Worm (Caenorhabditis elegans): ENCODE data around the gene F55B12.2.

The F55B12.2 gene

ce11 chrV:13850170-13850569 is 33.4 kb upstream of the F55B12.2 start, which contains the start of gene hpx-2:
Gene hpx-2, plus strand, starts transcription at chrV:13850470.
- no peak for TF ChIP-seq B0310.2 (tag; optimal IDR thresholded peaks at IDR 0.05)
- TF ChIP-seq ceh-36 (tag; optimal IDR thresholded peaks at IDR 0.05) = no peak
- TF ChIP-seq aly-1 (tag; optimal IDR thresholded peaks at IDR 0.05) = no peak
- no peak for TF ChIP-seq ceh-13 (GFP tag; optimal IDR thresholded peaks at IDR 0.05)
- TF ChIP-seq ama-1 (optimal IDR thresholded peaks at IDR 0.05) = no peak
- no peak for TF ChIP-seq ets-7 (tag; optimal IDR thresholded peaks at IDR 0.05)
- TF ChIP-seq scrt-1 (GFP tag; IDR thresholded peaks at IDR 0.05) = no peak
- TF ChIP-seq hnd-1 (tag; optimal IDR thresholded peaks at IDR 0.05) = no peak
- TF ChIP-seq pes-1 (GFP tag; IDR thresholded peaks at IDR 0.05) = no peak
- no peak for TF ChIP-seq tra-4 (tag; optimal IDR thresholded peaks at IDR 0.05)
- TF ChIP-seq tbx-37 (GFP tag; conservative IDR thresholded peaks at IDR 0.05) = no peak
- TF ChIP-seq F13C5.2 (tag; optimal IDR thresholded peaks at IDR 0.05) = no peak
- TF ChIP-seq flt-1 (GFP tag; IDR thresholded peaks at IDR 0.05) = no peak
- no peak for TF ChIP-seq hmbx-1 (tag; optimal IDR thresholded peaks at IDR 0.05)

- TF ChIP-seq ets-7 (tag; optimal IDR thresholded peaks at IDR 0.05) (no peak), aly-1 (tag; optimal IDR thresholded peaks at IDR 0.05) (no peak), scrt-1 (GFP tag; IDR thresholded peaks at IDR 0.05) (no peak), pes-1 (GFP tag; IDR thresholded peaks at IDR 0.05) (no peak)
Measured at ce11 chrV:13848379-13848778, 31.6 kb upstream of the F55B12.2 start, which contains the start of gene srx-133. Gene srx-133, plus strand, starts transcription at chrV:13848679.

ce11 chrV:13845136-13845535 is 28.4 kb upstream of the F55B12.2 start, which contains the start of gene srx-131:
Gene srx-131, plus strand, starts transcription at chrV:13845436.
- TF ChIP-seq pes-1 (GFP tag; IDR thresholded peaks at IDR 0.05) = no peak
- no peak for TF ChIP-seq hmbx-1 (tag; optimal IDR thresholded peaks at IDR 0.05)
- TF ChIP-seq aly-1 (tag; optimal IDR thresholded peaks at IDR 0.05) = no peak
- TF ChIP-seq F13C5.2 (tag; optimal IDR thresholded peaks at IDR 0.05) = no peak

ce11 chrV:13843147-13843546 is 26.4 kb upstream of the F55B12.2 start, which contains the start of gene srx-130:
Gene srx-130, plus strand, starts transcription at chrV:13843447.
- no peak for TF ChIP-seq sea-1 (GFP tag; conservative IDR thresholded peaks at IDR 0.05)
- TF ChIP-seq ceh-13 (GFP tag; optimal IDR thresholded peaks at IDR 0.05) = no peak
- no peak for TF ChIP-seq tbx-11 (GFP tag; IDR thresholded peaks at IDR 0.05)
- no peak for TF ChIP-seq aly-1 (tag; optimal IDR thresholded peaks at IDR 0.05)
- no peak for TF ChIP-seq tbx-37 (GFP tag; conservative IDR thresholded peaks at IDR 0.05)
- no peak for TF ChIP-seq B0310.2 (tag; optimal IDR thresholded peaks at IDR 0.05)

- no peak for TF ChIP-seq sea-1 (GFP tag; conservative IDR thresholded peaks at IDR 0.05)
- no peak for TF ChIP-seq hmbx-1 (tag; optimal IDR thresholded peaks at IDR 0.05)
- TF ChIP-seq tra-4 (tag; optimal IDR thresholded peaks at IDR 0.05) = no peak
- TF ChIP-seq hmg-4 (GFP tag; optimal IDR thresholded peaks at IDR 0.05) = no peak
- TF ChIP-seq ceh-36 (tag; optimal IDR thresholded peaks at IDR 0.05) = no peak
- no peak for TF ChIP-seq F13C5.2 (tag; optimal IDR thresholded peaks at IDR 0.05)
- TF ChIP-seq tbx-11 (GFP tag; IDR thresholded peaks at IDR 0.05) = no peak
Measured at ce11 chrV:13840909-13841308, 24.1 kb upstream of the F55B12.2 start, which contains the start of gene srx-17. Gene srx-17, plus strand, starts transcription at chrV:13841209.

ce11 chrV:13839433-13839832 is 22.7 kb upstream of the F55B12.2 start, which contains the start of gene F55B12.10:
Gene F55B12.10, plus strand, starts transcription at chrV:13839733.
- TF ChIP-seq aly-1 (tag; optimal IDR thresholded peaks at IDR 0.05) = no peak
- no peak for TF ChIP-seq ets-7 (tag; optimal IDR thresholded peaks at IDR 0.05)
- TF ChIP-seq sea-1 (GFP tag; conservative IDR thresholded peaks at IDR 0.05) = no peak
- no peak for TF ChIP-seq hnd-1 (tag; optimal IDR thresholded peaks at IDR 0.05)
- TF ChIP-seq tra-4 (tag; optimal IDR thresholded peaks at IDR 0.05) = no peak
- no peak for TF ChIP-seq tbx-11 (GFP tag; IDR thresholded peaks at IDR 0.05)
- TF ChIP-seq pes-1 (GFP tag; IDR thresholded peaks at IDR 0.05) = no peak
- TF ChIP-seq F13C5.2 (tag; optimal IDR thresholded peaks at IDR 0.05) = no peak
- no peak for TF ChIP-seq scrt-1 (GFP tag; IDR thresholded peaks at IDR 0.05)
- no peak for TF ChIP-seq hmg-4 (GFP tag; optimal IDR thresholded peaks at IDR 0.05)
- no peak for TF ChIP-seq ceh-36 (tag; optimal IDR thresholded peaks at IDR 0.05)
- no peak for TF ChIP-seq B0310.2 (tag; optimal IDR thresholded peaks at IDR 0.05)
- no peak for TF ChIP-seq ceh-13 (GFP tag; optimal IDR thresholded peaks at IDR 0.05)
- TF ChIP-seq ama-1 (optimal IDR thresholded peaks at IDR 0.05) = no peak

- no peak for TF ChIP-seq pes-1 (GFP tag; IDR thresholded peaks at IDR 0.05)
- TF ChIP-seq flt-1 (GFP tag; IDR thresholded peaks at IDR 0.05) = no peak
- no peak for TF ChIP-seq tbx-37 (GFP tag; conservative IDR thresholded peaks at IDR 0.05)
- no peak for TF ChIP-seq B0310.2 (tag; optimal IDR thresholded peaks at IDR 0.05)
Measured at ce11 chrV:13837173-13837572, 20.4 kb upstream of the F55B12.2 start, which contains the start of gene srx-128. Gene srx-128, plus strand, starts transcription at chrV:13837473.

- TF ChIP-seq sea-1 (GFP tag; conservative IDR thresholded peaks at IDR 0.05) (no peak), ama-1 (optimal IDR thresholded peaks at IDR 0.05) (no peak), hmbx-1 (tag; optimal IDR thresholded peaks at IDR 0.05) (no peak), pes-1 (GFP tag; IDR thresholded peaks at IDR 0.05) (no peak), ceh-13 (GFP tag; optimal IDR thresholded peaks at IDR 0.05) (no peak), B0310.2 (tag; optimal IDR thresholded peaks at IDR 0.05) (no peak), aly-1 (tag; optimal IDR thresholded peaks at IDR 0.05) (no peak), tbx-37 (GFP tag; conservative IDR thresholded peaks at IDR 0.05) (no peak)
Measured at ce11 chrV:13833951-13834350, 17.2 kb upstream of the F55B12.2 start, which contains the start of gene srx-129. Gene srx-129, plus strand, starts transcription at chrV:13834251.

ce11 chrV:13830813-13831212 is 14.0 kb upstream of the F55B12.2 start, which contains the start of gene str-165:
Gene str-165, plus strand, starts transcription at chrV:13831113.
- TF ChIP-seq tra-4 (tag; optimal IDR thresholded peaks at IDR 0.05) = no peak

Measured in whole organism, early embryonic.